Worm (Caenorhabditis elegans): ENCODE measurements around the gene Y70C5A.2.

DNA sequence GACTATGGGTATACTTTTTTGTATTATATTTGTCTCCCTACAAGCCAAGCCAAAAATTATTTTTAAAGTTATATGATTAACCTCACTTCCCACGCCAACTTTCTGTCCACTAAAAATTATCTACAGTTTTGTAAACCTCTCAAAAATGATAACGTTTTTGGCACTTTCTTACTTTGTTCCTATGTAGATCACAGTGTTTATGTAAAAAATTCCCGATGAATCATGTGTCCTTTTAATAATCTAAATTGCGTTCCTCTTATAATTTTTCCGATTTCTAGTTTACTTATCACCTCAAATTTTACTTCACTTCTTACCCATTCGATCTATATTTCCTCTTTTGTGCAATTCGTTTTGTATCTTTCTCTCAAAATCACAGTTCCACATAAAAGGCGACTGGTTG lies 18.7 kb downstream of the Y70C5A.2 start:
- TF ChIP-seq blmp-1 (tag; optimal IDR thresholded peaks at IDR 0.05) (no peak), sptf-1 (tag; optimal IDR thresholded peaks at IDR 0.05) (no peak), nhr-237 (tag; optimal IDR thresholded peaks at IDR 0.05) (no peak), mep-1 (tag; optimal IDR thresholded peaks at IDR 0.05) (no peak), nhr-76 (tag; optimal IDR thresholded peaks at IDR 0.05) (no peak)

Data from whole organism, mixed stage, embryonic.